Worm (Caenorhabditis elegans): Measurements from ENCODE around the gene math-10.

The math-10 gene

ce11 chrII:1893912-1894311, 22.6 kb downstream of the math-10 start, which contains the start of gene C16C4.1:
Gene C16C4.1 (plus strand): TSS chrII:1894212.
- TF ChIP-seq hlh-1 (tag; optimal IDR thresholded peaks at IDR 0.05) (no peak), nhr-237 (tag; optimal IDR thresholded peaks at IDR 0.05) (no peak), nhr-2 (tag; optimal IDR thresholded peaks at IDR 0.05) (no peak), ham-2 (GFP tag; optimal IDR thresholded peaks at IDR 0.05) (no peak), blmp-1 (tag; optimal IDR thresholded peaks at IDR 0.05) (no peak), lsy-2 (tag; optimal IDR thresholded peaks at IDR 0.05) (no peak), elt-3 (tag; optimal IDR thresholded peaks at IDR 0.05) (no peak), nhr-12 (tag; optimal IDR thresholded peaks at IDR 0.05) (no peak), mls-2 (tag; optimal IDR thresholded peaks at IDR 0.05) (no peak), cnd-1 (tag; optimal IDR thresholded peaks at IDR 0.05) (no peak), M03D4.4 (tag; optimal IDR thresholded peaks at IDR 0.05) (no peak)

- TF ChIP-seq flh-1 (GFP tag; optimal IDR thresholded peaks at IDR 0.05), result no peak
- no peak for TF ChIP-seq sem-2 (GFP tag; optimal IDR thresholded peaks at IDR 0.05)
- TF ChIP-seq unc-39 (tag; optimal IDR thresholded peaks at IDR 0.05), result no peak
- no peak for TF ChIP-seq drap-1 (GFP tag; optimal IDR thresholded peaks at IDR 0.05)
- no peak for TF ChIP-seq ceh-83 (GFP tag; optimal IDR thresholded peaks at IDR 0.05)
- TF ChIP-seq blmp-1 (tag; optimal IDR thresholded peaks at IDR 0.05), result no peak
- TF ChIP-seq zip-8 (tag; optimal IDR thresholded peaks at IDR 0.05), result no peak
- TF ChIP-seq mep-1 (tag; optimal IDR thresholded peaks at IDR 0.05), result no peak
- no peak for TF ChIP-seq unc-62 (GFP tag; optimal IDR thresholded peaks at IDR 0.05)
- no peak for TF ChIP-seq nhr-76 (tag; optimal IDR thresholded peaks at IDR 0.05)
- TF ChIP-seq nhr-28 (tag; optimal IDR thresholded peaks at IDR 0.05), result no peak
- TF ChIP-seq nhr-12 (tag; optimal IDR thresholded peaks at IDR 0.05), result no peak
- TF ChIP-seq tbx-8 (GFP tag; optimal IDR thresholded peaks at IDR 0.05), result no peak
- TF ChIP-seq unc-120 (tag; optimal IDR thresholded peaks at IDR 0.05; ENCODE audit: poor library complexity, severe bottlenecking), result no peak
- TF ChIP-seq ham-2 (GFP tag; optimal IDR thresholded peaks at IDR 0.05), result no peak
- no peak for TF ChIP-seq nhr-237 (tag; optimal IDR thresholded peaks at IDR 0.05)
- TF ChIP-seq sptf-1 (tag; optimal IDR thresholded peaks at IDR 0.05), result no peak
- TF ChIP-seq lin-32 (GFP tag; optimal IDR thresholded peaks at IDR 0.05), result no peak
- TF ChIP-seq bed-3 (GFP tag; optimal IDR thresholded peaks at IDR 0.05), result no peak
- no peak for TF ChIP-seq mls-2 (tag; optimal IDR thresholded peaks at IDR 0.05)
Observed at ce11 chrII:1895278-1895677, 23.9 kb downstream of the math-10 start, which contains the start of gene C46F9.5. Gene C46F9.5 (plus strand): TSS chrII:1895578.

ce11 chrII:1895762-1896161, 24.4 kb downstream of the math-10 start, which contains the start of gene math-25:
Gene math-25 (plus strand): TSS chrII:1896062.
- no peak for TF ChIP-seq drap-1 (GFP tag; optimal IDR thresholded peaks at IDR 0.05)
- TF ChIP-seq nhr-12 (tag; optimal IDR thresholded peaks at IDR 0.05), result no peak

DNA sequence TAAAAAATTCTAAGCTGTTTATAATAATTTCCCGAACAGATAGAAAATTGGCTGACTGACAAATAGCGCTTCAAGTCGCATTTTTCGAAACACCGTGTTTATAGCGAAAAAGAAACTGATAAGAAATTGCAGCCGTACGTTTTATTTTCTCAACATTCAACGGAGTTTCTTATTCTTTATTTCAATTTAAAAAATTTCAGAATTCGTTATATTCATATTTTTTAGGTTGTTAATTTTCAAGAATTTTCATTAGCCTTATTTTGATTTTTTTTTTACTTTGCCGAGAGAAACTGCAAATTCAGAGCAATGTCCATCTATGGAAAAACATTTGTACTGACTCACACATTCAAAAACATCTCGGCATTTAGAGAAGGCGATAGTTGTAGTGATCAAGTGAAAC, 26.6 kb downstream of the math-10 start, which contains the start of gene C46F9.6:
Gene C46F9.6, plus strand, starts transcription at position 301 of the 400 bp plus-strand sequence.
- TF ChIP-seq snpc-4 (tag; optimal IDR thresholded peaks at IDR 0.05) (no peak), nhr-76 (tag; optimal IDR thresholded peaks at IDR 0.05) (no peak), elt-1 (tag; optimal IDR thresholded peaks at IDR 0.05; ENCODE audit: borderline replicate concordance, insufficient read depth) (no peak), nhr-237 (tag; optimal IDR thresholded peaks at IDR 0.05) (no peak), elt-3 (tag; optimal IDR thresholded peaks at IDR 0.05) (no peak), lin-32 (GFP tag; optimal IDR thresholded peaks at IDR 0.05) (no peak), unc-62 (GFP tag; optimal IDR thresholded peaks at IDR 0.05) (no peak), mep-1 (tag; optimal IDR thresholded peaks at IDR 0.05) (no peak), tbx-8 (GFP tag; optimal IDR thresholded peaks at IDR 0.05) (no peak), ztf-11 (tag; optimal IDR thresholded peaks at IDR 0.05) (no peak), ces-1 (GFP tag; optimal IDR thresholded peaks at IDR 0.05) (no peak), lsy-2 (tag; optimal IDR thresholded peaks at IDR 0.05) (no peak), mls-2 (tag; optimal IDR thresholded peaks at IDR 0.05) (no peak), drap-1 (GFP tag; optimal IDR thresholded peaks at IDR 0.05) (no peak)

DNA sequence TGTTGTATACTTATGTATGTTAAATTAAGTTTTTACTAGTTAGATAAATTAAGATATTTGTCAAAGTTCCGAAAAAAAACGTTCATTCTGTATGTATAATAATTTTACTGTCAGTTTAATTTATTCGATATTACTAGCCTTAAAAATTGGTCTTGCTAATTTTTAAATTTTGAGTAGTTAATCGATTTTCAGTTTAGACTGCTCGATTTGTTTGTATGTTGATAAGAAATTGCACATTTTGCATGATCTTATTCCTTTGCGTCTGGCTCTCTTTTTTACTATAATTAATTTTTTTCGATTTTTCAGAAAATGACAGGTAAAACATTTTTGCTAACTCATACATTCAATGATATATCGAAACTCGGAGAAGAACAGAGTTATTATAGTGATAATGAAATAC, 28.6 kb downstream of the math-10 start, which contains the start of gene math-24:
Gene math-24, plus strand, starts transcription at position 301 of the 400 bp plus-strand sequence.
- TF ChIP-seq lsy-2 (tag; optimal IDR thresholded peaks at IDR 0.05) (no peak), ceh-39 (tag; optimal IDR thresholded peaks at IDR 0.05) (no peak), ceh-43 (GFP tag; optimal IDR thresholded peaks at IDR 0.05) (no peak), nhr-76 (tag; optimal IDR thresholded peaks at IDR 0.05) (no peak), flh-1 (GFP tag; optimal IDR thresholded peaks at IDR 0.05) (no peak), blmp-1 (tag; optimal IDR thresholded peaks at IDR 0.05) (no peak), tbx-8 (GFP tag; optimal IDR thresholded peaks at IDR 0.05) (no peak), hlh-1 (tag; optimal IDR thresholded peaks at IDR 0.05) (no peak), lin-13 (tag; optimal IDR thresholded peaks at IDR 0.05) (no peak), nhr-2 (tag; optimal IDR thresholded peaks at IDR 0.05) (no peak), cnd-1 (tag; optimal IDR thresholded peaks at IDR 0.05) (no peak)
